Worm (Caenorhabditis elegans) whole organism, young adult: Measurements from ENCODE around the gene Y46G5A.34.
A peak's percentile ranks its signal among the peaks of the same experiment; 100 is the strongest.

Source experiments
- B0019.2 ChIP-seq: fragments of 200-800 bp; sonication (Bioruptor generic); conservative IDR thresholded peaks from 2 replicates; pipeline ENCODE4 v1.3.6; 2022; ENCODE audit warnings: missing genetic modification reagents, missing genetic modification characterization, missing compliant biosample characterization
- B0261.1 ChIP-seq: sonication (generic microtip); optimal IDR thresholded peaks from 2 replicates; lab custom pipeline; 2016; ENCODE audit warnings: mild to moderate bottlenecking, missing genetic modification characterization, moderate library complexity, missing compliant biosample characterization
- F22D6.2 ChIP-seq: sonication (generic microtip); optimal IDR thresholded peaks from 2 replicates; lab custom pipeline; 2016; ENCODE audit warnings: mild to moderate bottlenecking, missing genetic modification characterization, missing compliant biosample characterization
- F33H1.4 ChIP-seq: fragments of 200-800 bp; sonication (Bioruptor generic); IDR thresholded peaks from 2 replicates; pipeline ENCODE4 v1.3.6; 2022; ENCODE audit warnings: missing genetic modification reagents, missing genetic modification characterization, missing compliant biosample characterization
- F55B11.4 ChIP-seq: sonication (generic microtip); optimal IDR thresholded peaks from 2 replicates; lab custom pipeline; 2016; ENCODE audit warnings: missing compliant biosample characterization, missing genetic modification characterization, borderline replicate concordance; ENCODE audit not compliant: insufficient read depth
- F57C9.4 ChIP-seq: sonication (generic microtip); optimal IDR thresholded peaks from 2 replicates; lab custom pipeline; 2017; ENCODE audit warnings: mild to moderate bottlenecking, missing genetic modification characterization, missing compliant biosample characterization
- T07F8.4 ChIP-seq: sonication (generic microtip); optimal IDR thresholded peaks from 2 replicates; lab custom pipeline; 2016; ENCODE audit warnings: mild to moderate bottlenecking, missing genetic modification characterization, moderate library complexity, missing compliant biosample characterization
- T26A5.8 ChIP-seq: sonication (generic microtip); optimal IDR thresholded peaks from 2 replicates; lab custom pipeline; 2016; ENCODE audit warnings: missing genetic modification characterization, missing compliant biosample characterization
- Y53G8AR.9 ChIP-seq: fragments of 200-800 bp; sonication (Bioruptor generic); conservative IDR thresholded peaks from 2 replicates; pipeline ENCODE4 v1.3.6; 2022; ENCODE audit warnings: missing genetic modification reagents, missing genetic modification characterization, missing compliant biosample characterization
- Y95B8A.8 ChIP-seq: fragments of 200-800 bp; sonication (Bioruptor generic); IDR thresholded peaks from 2 replicates; pipeline ENCODE4 v1.3.6; 2022; ENCODE audit warnings: missing genetic modification reagents, missing genetic modification characterization, missing compliant biosample characterization
- akir-1 ChIP-seq: fragments of 200-800 bp; sonication (Bioruptor generic); optimal IDR thresholded peaks from 2 replicates; lab custom pipeline; 2018; ENCODE audit warnings: mild to moderate bottlenecking, missing genetic modification characterization, moderate library complexity, missing compliant biosample characterization
- ama-1 ChIP-seq, 3 experiments: fragments of 150-350 bp in 1 of 3; sonication (generic microtip) in 2 of 3; optimal IDR thresholded peaks; 2 replicates each; lab custom pipeline; 2014 to 2018; ENCODE audit warnings: missing biosample characterization in 2 of 3, missing genetic modification characterization in 2 of 3, missing genetic modification reagents in 2 of 3
- aptf-2 ChIP-seq: fragments of 200-800 bp; sonication (Bioruptor generic); conservative IDR thresholded peaks from 2 replicates; pipeline ENCODE4 v1.3.6; 2022; ENCODE audit warnings: missing genetic modification reagents, missing genetic modification characterization, missing compliant biosample characterization
- attf-3 ChIP-seq: fragments of 200-800 bp; sonication (Bioruptor generic); conservative IDR thresholded peaks from 2 replicates; pipeline ENCODE4 v1.3.6; 2022; ENCODE audit warnings: missing genetic modification reagents, missing genetic modification characterization, missing compliant biosample characterization
- attf-5 ChIP-seq: fragments of 200-800 bp; sonication (Bioruptor generic); optimal IDR thresholded peaks from 2 replicates; lab custom pipeline; 2018; ENCODE audit warnings: mild to moderate bottlenecking, missing genetic modification characterization, missing compliant biosample characterization
- attf-6 ChIP-seq: fragments of 200-800 bp; sonication (Bioruptor generic); IDR thresholded peaks from 2 replicates; pipeline ENCODE4 v1.3.6; 2022; ENCODE audit warnings: missing genetic modification reagents, missing genetic modification characterization, missing compliant biosample characterization
- bed-1 ChIP-seq: fragments of 200-800 bp; sonication (Bioruptor generic); IDR thresholded peaks from 2 replicates; pipeline ENCODE4 v1.3.6; 2022; ENCODE audit warnings: missing genetic modification reagents, missing genetic modification characterization, missing compliant biosample characterization
- cebp-1 ChIP-seq, 2 experiments: fragments of 200-800 bp in 1 of 2; sonication (Bioruptor generic) in 1 of 2; sonication (generic microtip) in 1 of 2; IDR thresholded peaks in 1 of 2; optimal IDR thresholded peaks in 1 of 2; 2 replicates each; pipeline versions ENCODE4 v1.3.6 to Lab custom; 2017 to 2022; ENCODE audit warnings: missing compliant biosample characterization in 2 of 2, missing genetic modification characterization in 2 of 2, mild to moderate bottlenecking in 1 of 2, missing genetic modification reagents in 1 of 2, moderate library complexity in 1 of 2
- ceh-100 ChIP-seq: fragments of 200-800 bp; sonication (Bioruptor generic); IDR thresholded peaks from 2 replicates; pipeline ENCODE4 v1.3.6; 2022; ENCODE audit warnings: missing genetic modification reagents, missing genetic modification characterization, missing compliant biosample characterization
- ceh-91 ChIP-seq: fragments of 200-800 bp; sonication (Bioruptor generic); IDR thresholded peaks from 2 replicates; pipeline ENCODE4 v1.3.6; 2022; ENCODE audit warnings: missing genetic modification reagents, missing genetic modification characterization, missing compliant biosample characterization
- dox-1 ChIP-seq: fragments of 200-800 bp; sonication (Bioruptor generic); IDR thresholded peaks from 2 replicates; pipeline ENCODE4 v1.3.6; 2022; ENCODE audit warnings: missing genetic modification reagents, missing genetic modification characterization, missing compliant biosample characterization
- dpff-1 ChIP-seq: sonication (generic microtip); optimal IDR thresholded peaks from 2 replicates; lab custom pipeline; 2017; ENCODE audit warnings: mild to moderate bottlenecking, missing genetic modification characterization, missing compliant biosample characterization
- egl-18 ChIP-seq: fragments of 200-800 bp; sonication (Bioruptor generic); IDR thresholded peaks from 2 replicates; pipeline ENCODE4 v1.3.6; 2022; ENCODE audit warnings: missing genetic modification reagents, missing genetic modification characterization, missing compliant biosample characterization
- ekl-4 ChIP-seq: fragments of 200-800 bp; sonication (Bioruptor generic); IDR thresholded peaks from 2 replicates; pipeline ENCODE4 v1.3.6; 2022; ENCODE audit warnings: missing genetic modification reagents, missing genetic modification characterization, missing compliant biosample characterization
- hmg-20 ChIP-seq: fragments of 200-800 bp; sonication (Bioruptor generic); IDR thresholded peaks from 2 replicates; pipeline ENCODE4 v1.3.6; 2022; ENCODE audit warnings: missing genetic modification reagents, missing genetic modification characterization, missing compliant biosample characterization
- hrde-1 ChIP-seq: sonication (generic microtip); optimal IDR thresholded peaks from 2 replicates; lab custom pipeline; 2016; ENCODE audit warnings: missing genetic modification characterization, mild to moderate bottlenecking, missing compliant biosample characterization, moderate library complexity, missing genotype, missing genetic modification reagents, borderline replicate concordance
- lag-1 ChIP-seq: fragments of 200-800 bp; sonication (Bioruptor generic); IDR thresholded peaks from 2 replicates; pipeline ENCODE4 v1.3.6; 2022; ENCODE audit warnings: missing genetic modification reagents, missing genetic modification characterization, missing compliant biosample characterization
- let-607 ChIP-seq, 2 experiments: fragments of 200-800 bp in 1 of 2; sonication (Bioruptor generic) in 1 of 2; sonication (generic microtip) in 1 of 2; optimal IDR thresholded peaks; 2 replicates each; lab custom pipeline; 2016 to 2018; ENCODE audit warnings: mild to moderate bottlenecking in 2 of 2, missing compliant biosample characterization in 2 of 2, missing genetic modification characterization in 2 of 2, moderate library complexity in 2 of 2, missing genotype in 1 of 2
- lin-35 ChIP-seq, 3 experiments: fragments of 150-350 bp in 2 of 3; sonication (generic microtip) in 1 of 3; optimal IDR thresholded peaks; 2 replicates each; lab custom pipeline; 2014 to 2018; ENCODE audit warnings: missing biosample characterization in 3 of 3, missing genetic modification characterization in 3 of 3, missing genetic modification reagents in 3 of 3
- mcd-1 ChIP-seq: fragments of 200-800 bp; sonication (Bioruptor generic); IDR thresholded peaks from 2 replicates; pipeline ENCODE4 v1.3.6; 2022; ENCODE audit warnings: missing genetic modification reagents, missing genetic modification characterization, missing compliant biosample characterization
- mel-28 ChIP-seq: sonication (generic microtip); optimal IDR thresholded peaks from 2 replicates; lab custom pipeline; 2016; ENCODE audit warnings: borderline replicate concordance, mild to moderate bottlenecking, missing genetic modification characterization, missing compliant biosample characterization
- nhr-120 ChIP-seq: fragments of 200-800 bp; sonication (Bioruptor generic); IDR thresholded peaks from 2 replicates; pipeline ENCODE4 v1.3.6; 2022; ENCODE audit warnings: missing genetic modification characterization, missing compliant biosample characterization
- nhr-90 ChIP-seq: sonication (generic microtip); optimal IDR thresholded peaks from 2 replicates; lab custom pipeline; 2016; ENCODE audit warnings: missing genotype, mild to moderate bottlenecking, missing genetic modification characterization, missing compliant biosample characterization
- pha-4 ChIP-seq: fragments of 150-350 bp; sonication (generic microtip); optimal IDR thresholded peaks from 2 replicates; lab custom pipeline; 2014; ENCODE audit warnings: missing biosample characterization, missing genetic modification reagents, missing genetic modification characterization
- rpc-1 ChIP-seq, 2 experiments: fragments of 150-350 bp in 1 of 2; sonication (generic microtip) in 1 of 2; optimal IDR thresholded peaks; 2 replicates each; lab custom pipeline; 2014 to 2018; ENCODE audit warnings: missing biosample characterization in 1 of 2, missing genetic modification characterization in 1 of 2, missing genetic modification reagents in 1 of 2, missing genotype in 1 of 2
- sea-2 ChIP-seq: fragments of 200-800 bp; sonication (Bioruptor generic); IDR thresholded peaks from 2 replicates; pipeline ENCODE4 v1.3.6; 2022; ENCODE audit warnings: missing genetic modification characterization, missing compliant biosample characterization
- snpc-1.1 ChIP-seq: sonication (generic microtip); optimal IDR thresholded peaks from 2 replicates; lab custom pipeline; 2017; ENCODE audit warnings: missing genetic modification characterization, mild to moderate bottlenecking, missing compliant biosample characterization, antibody characterized with exemption, moderate library complexity, missing genotype, missing genetic modification reagents; ENCODE audit not compliant: insufficient read depth
- snpc-1.3 ChIP-seq: sonication (generic microtip); optimal IDR thresholded peaks from 2 replicates; lab custom pipeline; 2017; ENCODE audit warnings: missing genetic modification characterization, mild to moderate bottlenecking, missing compliant biosample characterization, antibody characterized with exemption, moderate library complexity, missing genotype, missing genetic modification reagents; ENCODE audit not compliant: insufficient read depth
- snpc-3.4 ChIP-seq: sonication (generic microtip); optimal IDR thresholded peaks from 2 replicates; lab custom pipeline; 2017; ENCODE audit warnings: missing genetic modification characterization, mild to moderate bottlenecking, missing compliant biosample characterization, antibody characterized with exemption, moderate library complexity, missing genotype, missing genetic modification reagents
- snpc-4 ChIP-seq, 5 experiments: fragments of 150-350 bp in 1 of 5; sonication (generic microtip) in 4 of 5; optimal IDR thresholded peaks; 2 replicates each; lab custom pipeline; 2014 to 2018; ENCODE audit warnings: missing genetic modification characterization in 5 of 5, missing biosample characterization in 3 of 5, antibody characterized with exemption in 2 of 5, mild to moderate bottlenecking in 2 of 5, missing compliant biosample characterization in 2 of 5, missing genotype in 2 of 5, moderate library complexity in 2 of 5, missing genetic modification reagents in 1 of 5
- tbp1 ChIP-seq: fragments of 200-800 bp; sonication (Bioruptor generic); optimal IDR thresholded peaks from 2 replicates; lab custom pipeline; 2018; ENCODE audit warnings: mild to moderate bottlenecking, missing genetic modification characterization, missing compliant biosample characterization
- unc-62 ChIP-seq: fragments of 150-350 bp; optimal IDR thresholded peaks from 2 replicates; lab custom pipeline; 2014; ENCODE audit warnings: missing biosample characterization, missing genetic modification reagents, missing genetic modification characterization
- zim-3 ChIP-seq: sonication (generic microtip); optimal IDR thresholded peaks from 2 replicates; lab custom pipeline; 2017; ENCODE audit warnings: mild to moderate bottlenecking, missing genetic modification characterization, moderate library complexity, missing compliant biosample characterization
- ztf-25 ChIP-seq: fragments of 200-800 bp; sonication (Bioruptor generic); IDR thresholded peaks from 2 replicates; pipeline ENCODE4 v1.3.6; 2022; ENCODE audit warnings: missing genetic modification reagents, missing genetic modification characterization, missing compliant biosample characterization
- ztf-28 ChIP-seq: fragments of 200-800 bp; sonication (Bioruptor generic); IDR thresholded peaks from 2 replicates; pipeline ENCODE4 v1.3.6; 2022; ENCODE audit warnings: missing genetic modification reagents, missing genetic modification characterization, missing compliant biosample characterization

The Y46G5A.34 gene

ce11 chrII:12798814-12799213 is 22.3 kb downstream of the Y46G5A.34 start (continued):
- TF ChIP-seq attf-3 (GFP tag; lab: Robert Waterston, UW) (no peak), tbp1 (peak; percentile 67), mcd-1 (GFP tag; lab: Robert Waterston, UW) (peak; percentile 78), ceh-100 (GFP tag; lab: Robert Waterston, UW) (peak; percentile 30; the same call in 1 of the 2 replicates), nhr-120 (no peak), cebp-1 (GFP tag; IDR thresholded peaks at IDR 0.05; lab: Robert Waterston, UW) (peak; percentile 52; the same call in 1 of the 2 replicates), cebp-1 (tag; optimal IDR thresholded peaks at IDR 0.05; lab: Kevin White, UChicago) (peak; percentile 87), hrde-1 (no peak), attf-5 (GFP tag; lab: Kevin White, UChicago) (peak; percentile 79), ama-1 (optimal IDR thresholded peaks at IDR 0.05; lab: Kevin White, UChicago) (no peak), ama-1 (GFP tag; optimal IDR thresholded peaks at IDR 0.05; lab: Kevin White, UChicago) (no peak), nhr-90 (tag; lab: Kevin White, UChicago) (peak; percentile 75), snpc-3.4 (tag; lab: Kevin White, UChicago) (no peak), Y95B8A.8 (no peak), mel-28 (tag; lab: Kevin White, UChicago) (no peak), T26A5.8 (tag; lab: Kevin White, UChicago) (no peak), rpc-1 (optimal IDR thresholded peaks at IDR 0.05; lab: Kevin White, UChicago) (no peak), rpc-1 (tag; optimal IDR thresholded peaks at IDR 0.05; lab: Kevin White, UChicago) (no peak), egl-18 (GFP tag; lab: Robert Waterston, UW) (no peak), snpc-4 (GFP tag; optimal IDR thresholded peaks at IDR 0.05; lab: Kevin White, UChicago) (no peak), snpc-4 (tag; optimal IDR thresholded peaks at IDR 0.05; lab: Kevin White, UChicago) (peak in 2 of 4 experiments; percentile 63 to 64), sea-2 (0 out of 2 replicates have a peak, but pooled peaks have one; percentile 41), bed-1 (GFP tag; lab: Robert Waterston, UW) (no peak), attf-6 (GFP tag; lab: Robert Waterston, UW) (no peak), F22D6.2 (tag; lab: Kevin White, UChicago) (peak; percentile 58), B0261.1 (no peak), unc-62 (GFP tag; lab: Kevin White, UChicago) (no peak), F57C9.4 (tag; lab: Kevin White, UChicago) (peak; percentile 1), ztf-28 (GFP tag; lab: Robert Waterston, UW) (no peak), dox-1 (GFP tag; lab: Robert Waterston, UW) (peak; percentile 89), ceh-91 (GFP tag; lab: Robert Waterston, UW) (no peak), zim-3 (tag; lab: Kevin White, UChicago) (no peak), hmg-20 (GFP tag; lab: Robert Waterston, UW) (no peak), snpc-1.3 (no peak), F33H1.4 (no peak), Y53G8AR.9 (GFP tag; lab: Robert Waterston, UW) (peak; percentile 89), lag-1 (GFP tag; lab: Robert Waterston, UW) (no peak), akir-1 (GFP tag; lab: Kevin White, UChicago) (no peak), dpff-1 (no peak), lin-35 (GFP tag; optimal IDR thresholded peaks at IDR 0.05; lab: Kevin White, UChicago) (no peak), ekl-4 (peak; percentile 67; the same call in 1 of the 2 replicates), snpc-1.1 (tag; lab: Kevin White, UChicago) (no peak), F55B11.4 (tag; lab: Kevin White, UChicago) (no peak), ztf-25 (GFP tag; lab: Robert Waterston, UW) (no peak), T07F8.4 (tag; lab: Kevin White, UChicago) (no peak), aptf-2 (no peak), pha-4 (tag; lab: Kevin White, UChicago) (no peak), let-607 (tag; optimal IDR thresholded peaks at IDR 0.05; lab: Kevin White, UChicago) (peak in 1 of 2 experiments; percentile 72), B0019.2 (GFP tag; lab: Robert Waterston, UW) (no peak)
